Worm (Caenorhabditis elegans) whole organism, L4/young adult: ENCODE results near the gene W06G6.20.

Experiments used
- W03F9.2 ChIP-seq: fragments of 150-350 bp; optimal IDR thresholded peaks from 2 replicates; lab custom pipeline; 2014; ENCODE audit warnings: missing biosample characterization, missing genetic modification characterization
- dao-5 ChIP-seq: sonication (generic microtip); optimal IDR thresholded peaks from 2 replicates; lab custom pipeline; 2016; ENCODE audit warnings: missing genotype, missing genetic modification characterization, moderate library complexity, missing compliant biosample characterization

DNA sequence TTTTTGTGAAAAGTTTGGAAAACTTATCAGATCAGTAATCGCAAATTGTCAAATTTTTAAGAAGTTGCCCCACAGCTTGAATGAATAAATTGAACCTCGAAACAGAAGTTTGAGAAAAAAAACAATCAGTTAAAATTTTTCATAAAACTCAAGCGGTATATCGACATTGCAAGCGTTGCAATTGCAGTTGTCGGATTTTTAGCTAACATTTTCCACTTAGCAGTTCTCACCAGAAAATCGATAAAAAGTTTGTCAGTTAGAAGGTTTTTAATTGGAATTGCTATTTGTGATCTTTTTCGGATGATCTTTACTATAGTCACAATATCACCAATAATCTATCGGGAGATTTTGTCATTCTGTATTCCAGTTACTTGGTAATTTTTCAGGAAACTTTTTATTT is 37.6 kb upstream of the W06G6.20 start, which contains the start of gene srw-43:
- TF ChIP-seq W03F9.2 (tag; lab: Kevin White, UChicago) (no peak), dao-5 (tag; lab: Kevin White, UChicago) (no peak)
